Worm (Caenorhabditis elegans): ENCODE data around the gene Y38C1AA.7.

DNA sequence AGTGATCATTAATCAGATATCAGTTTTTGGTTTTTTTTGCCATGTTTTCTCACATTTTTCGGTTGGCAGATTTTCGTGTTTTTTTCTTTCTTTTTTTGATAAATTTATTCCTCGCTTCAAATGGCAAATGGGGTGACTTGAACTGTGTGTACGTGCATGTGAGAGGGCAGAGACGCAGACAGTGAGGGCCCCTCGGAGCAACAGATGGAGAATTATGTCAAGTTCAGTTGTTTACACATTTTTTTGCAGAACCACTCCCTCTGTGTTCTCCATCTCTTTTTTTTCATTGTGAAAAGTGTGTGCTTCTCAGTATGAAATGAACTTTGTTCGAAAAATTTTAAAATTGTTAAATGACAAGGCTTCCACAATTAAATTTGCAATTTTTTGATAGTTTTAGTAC, 28.6 kb upstream of the Y38C1AA.7 start:
- no peak for TF ChIP-seq ztf-23 (GFP tag; IDR thresholded peaks at IDR 0.05)
- TF ChIP-seq ztf-29 (GFP tag; IDR thresholded peaks at IDR 0.05), result no peak
- TF ChIP-seq klf-2 (GFP tag; conservative IDR thresholded peaks at IDR 0.05), result no peak

Measured in whole organism, midembryonic.